Fruit fly (Drosophila melanogaster) whole organism, embryonic: Measurements from ENCODE around the gene CG14182.

Experiments used
- Asciz ChIP-seq: fragments of 200-800 bp; sonication (Bioruptor generic); optimal IDR thresholded peaks from 2 replicates; lab custom pipeline; 2017; ENCODE audit warnings: missing biosample characterization, mild to moderate bottlenecking, missing genetic modification characterization, missing genetic modification reagents
- BEAF-32 ChIP-seq: fragments of 200-800 bp; sonication (Bioruptor generic); optimal IDR thresholded peaks from 3 replicates; lab custom pipeline; 2017; ENCODE audit warnings: missing biosample characterization, missing genetic modification characterization, mild to moderate bottlenecking, moderate library complexity, missing genetic modification reagents
- C15 ChIP-seq: fragments of 200-800 bp; sonication (Bioruptor generic); IDR thresholded peaks from 3 replicates; pipeline ENCODE4 v1.3.6; 2022; ENCODE audit warnings: missing biosample characterization, missing genetic modification characterization
- CG11723 ChIP-seq: fragments of 200-800 bp; sonication (Bioruptor generic); optimal IDR thresholded peaks from 2 replicates; lab custom pipeline; 2017; ENCODE audit warnings: missing biosample characterization, mild to moderate bottlenecking, missing genetic modification characterization
- CG13123 ChIP-seq: fragments of 200-800 bp; sonication (Bioruptor generic); optimal IDR thresholded peaks from 2 replicates; lab custom pipeline; 2016; ENCODE audit warnings: missing biosample characterization, missing genetic modification characterization
- CG14014 ChIP-seq: fragments of 200-800 bp; sonication (Bioruptor generic); IDR thresholded peaks from 2 replicates; pipeline ENCODE4 v1.3.6; 2022; ENCODE audit warnings: missing biosample characterization, missing genetic modification characterization
- CG14860 ChIP-seq: fragments of 200-800 bp; sonication (Bioruptor generic); IDR thresholded peaks from 3 replicates; pipeline ENCODE4 v1.3.6; 2022; ENCODE audit warnings: missing biosample characterization, missing genetic modification characterization; ENCODE audit not compliant: partially characterized antibody
- CG15269 ChIP-seq: fragments of 200-800 bp; sonication (Bioruptor generic); optimal IDR thresholded peaks from 2 replicates; lab custom pipeline; 2018; ENCODE audit warnings: missing biosample characterization, mild to moderate bottlenecking, missing genetic modification characterization, moderate library complexity
- CG17612 ChIP-seq: fragments of 200-800 bp; sonication (Bioruptor generic); IDR thresholded peaks from 2 replicates; pipeline ENCODE4 v1.3.6; 2022; ENCODE audit warnings: missing biosample characterization, missing genetic modification characterization
- CG18619 ChIP-seq: fragments of 200-800 bp; sonication (Bioruptor generic); optimal IDR thresholded peaks from 3 replicates; lab custom pipeline; 2017; ENCODE audit warnings: missing biosample characterization, mild to moderate bottlenecking, missing genetic modification characterization
- CG2120 ChIP-seq: fragments of 200-800 bp; sonication (Bioruptor generic); optimal IDR thresholded peaks from 3 replicates; lab custom pipeline; 2016; ENCODE audit warnings: missing biosample characterization, missing genetic modification characterization
- CG2875 ChIP-seq: fragments of 200-800 bp; sonication (Bioruptor generic); optimal IDR thresholded peaks from 2 replicates; lab custom pipeline; 2017; ENCODE audit warnings: missing biosample characterization, mild to moderate bottlenecking, missing genetic modification characterization, missing genetic modification reagents
- CG31365 ChIP-seq: fragments of 200-800 bp; sonication (Bioruptor generic); optimal IDR thresholded peaks from 2 replicates; lab custom pipeline; 2018; ENCODE audit warnings: missing biosample characterization, mild to moderate bottlenecking, missing genetic modification characterization
- CG32767 ChIP-seq: fragments of 200-800 bp; sonication (Bioruptor generic); IDR thresholded peaks from 2 replicates; pipeline ENCODE4 v1.3.6; 2022; ENCODE audit warnings: missing biosample characterization, missing genetic modification characterization
- CG5180 ChIP-seq: fragments of 200-800 bp; sonication (Bioruptor generic); optimal IDR thresholded peaks from 3 replicates; lab custom pipeline; 2017; ENCODE audit warnings: missing biosample characterization, missing genetic modification characterization, mild to moderate bottlenecking, moderate library complexity, missing genetic modification reagents
- CG6765 ChIP-seq: fragments of 200-800 bp; sonication (Bioruptor generic); optimal IDR thresholded peaks from 3 replicates; lab custom pipeline; 2017; ENCODE audit warnings: missing biosample characterization, mild to moderate bottlenecking, missing genetic modification characterization
- CG8290 ChIP-seq, 3 experiments: fragments of 200-800 bp; sonication (Bioruptor generic); optimal IDR thresholded peaks; 2 replicates each; lab custom pipeline; 2016 to 2019; ENCODE audit warnings: missing biosample characterization in 3 of 3, missing genetic modification characterization in 3 of 3, mild to moderate bottlenecking in 2 of 3, moderate library complexity in 1 of 3
- CG8944 ChIP-seq: fragments of 200-800 bp; sonication (Bioruptor generic); optimal IDR thresholded peaks from 3 replicates; lab custom pipeline; 2016; ENCODE audit warnings: missing biosample characterization, missing genetic modification characterization
- CHES-1-like ChIP-seq: fragments of 200-800 bp; sonication (Bioruptor generic); optimal IDR thresholded peaks from 2 replicates; lab custom pipeline; 2016; ENCODE audit warnings: missing biosample characterization, missing genetic modification characterization
- Dp ChIP-seq: fragments of 200-800 bp; sonication (Bioruptor generic); optimal IDR thresholded peaks from 2 replicates; lab custom pipeline; 2018; ENCODE audit warnings: missing biosample characterization, mild to moderate bottlenecking, missing genetic modification characterization, moderate library complexity
- H2.0 ChIP-seq: fragments of 200-800 bp; sonication (Bioruptor generic); IDR thresholded peaks from 2 replicates; pipeline ENCODE4 v1.3.6; 2022; ENCODE audit warnings: missing biosample characterization, missing genetic modification characterization
- Med ChIP-seq: fragments of 200-800 bp; sonication (Bioruptor generic); peaks from one replicate; lab custom pipeline; 2016; ENCODE audit warnings: missing biosample characterization, missing genetic modification characterization, mild to moderate bottlenecking, inconsistent platforms, moderate library complexity
- Nf-YC ChIP-seq: fragments of 200-800 bp; optimal IDR thresholded peaks from 3 replicates; lab custom pipeline; 2019; ENCODE audit warnings: missing biosample characterization, mild to moderate bottlenecking, missing genetic modification characterization, moderate library complexity
- Sin3A ChIP-seq: fragments of >200 bp; optimal IDR thresholded peaks from 2 replicates; lab custom pipeline; 2018
- Spps ChIP-seq: fragments of 200-800 bp; sonication (Bioruptor generic); optimal IDR thresholded peaks from 2 replicates; lab custom pipeline; 2018; ENCODE audit warnings: missing biosample characterization, mild to moderate bottlenecking, missing genetic modification characterization
- Sry-δ ChIP-seq: fragments of 200-800 bp; sonication (Bioruptor generic); optimal IDR thresholded peaks from 2 replicates; lab custom pipeline; 2016; ENCODE audit warnings: missing biosample characterization, missing genetic modification characterization
- ab ChIP-seq: fragments of 200-800 bp; sonication (Bioruptor generic); optimal IDR thresholded peaks from 2 replicates; lab custom pipeline; 2016; ENCODE audit warnings: missing biosample characterization, missing genetic modification characterization
- ash1 ChIP-seq: fragments of 200-800 bp; sonication (Bioruptor generic); optimal IDR thresholded peaks from 2 replicates; lab custom pipeline; 2018; ENCODE audit warnings: missing biosample characterization, mild to moderate bottlenecking, missing genetic modification characterization
- chif ChIP-seq, 2 experiments: fragments of 200-800 bp; sonication (Bioruptor generic); optimal IDR thresholded peaks; 3 replicates each; lab custom pipeline; 2016; ENCODE audit warnings: missing biosample characterization in 2 of 2, missing genetic modification characterization in 2 of 2
- ci ChIP-seq: fragments of 200-800 bp; sonication (Bioruptor generic); IDR thresholded peaks from 3 replicates; pipeline ENCODE4 v1.3.6; 2022; ENCODE audit warnings: missing biosample characterization, missing genetic modification characterization
- croc ChIP-seq: fragments of 200-800 bp; sonication (Bioruptor generic); conservative IDR thresholded peaks from 3 replicates; pipeline ENCODE4 v1.3.6; 2022; ENCODE audit warnings: missing biosample characterization, missing genetic modification characterization
- ind ChIP-seq: fragments of 200-800 bp; sonication (Bioruptor generic); optimal IDR thresholded peaks from 3 replicates; lab custom pipeline; 2016; ENCODE audit warnings: missing biosample characterization, missing genetic modification characterization
- lab ChIP-seq: fragments of 200-800 bp; sonication (Bioruptor generic); optimal IDR thresholded peaks from 3 replicates; lab custom pipeline; 2017; ENCODE audit warnings: missing biosample characterization, missing genetic modification characterization, mild to moderate bottlenecking, moderate library complexity, missing genetic modification reagents
- mam ChIP-seq: fragments of 200-800 bp; sonication (Bioruptor generic); optimal IDR thresholded peaks from 3 replicates; lab custom pipeline; 2016; ENCODE audit warnings: missing biosample characterization, missing genetic modification characterization
- nau ChIP-seq: fragments of 200-800 bp; sonication (Bioruptor generic); optimal IDR thresholded peaks from 3 replicates; lab custom pipeline; 2017; ENCODE audit warnings: missing biosample characterization, mild to moderate bottlenecking, missing genetic modification characterization, missing genetic modification reagents
- otp ChIP-seq: fragments of 200-800 bp; sonication (Bioruptor generic); IDR thresholded peaks from 3 replicates; pipeline ENCODE4, ENCODE4 v1.3.6; 2022; ENCODE audit warnings: missing biosample characterization, missing genetic modification characterization
- psq ChIP-seq: fragments of 200-800 bp; sonication (Bioruptor generic); optimal IDR thresholded peaks from 2 replicates; lab custom pipeline; 2017; ENCODE audit warnings: missing biosample characterization, missing genetic modification characterization
- sd ChIP-seq: fragments of 200-800 bp; sonication (Bioruptor generic); optimal IDR thresholded peaks from 3 replicates; lab custom pipeline; 2018; ENCODE audit warnings: missing biosample characterization, mild to moderate bottlenecking, missing genetic modification characterization, moderate library complexity
- stwl ChIP-seq: fragments of 200-800 bp; sonication (Bioruptor generic); optimal IDR thresholded peaks from 3 replicates; lab custom pipeline; 2018; ENCODE audit warnings: missing biosample characterization, mild to moderate bottlenecking, missing genetic modification characterization, moderate library complexity
- trem ChIP-seq: fragments of 200-800 bp; optimal IDR thresholded peaks from 3 replicates; lab custom pipeline; 2019; ENCODE audit warnings: missing biosample characterization, mild to moderate bottlenecking, missing genetic modification characterization, moderate library complexity
- tx ChIP-seq: fragments of 200-800 bp; sonication (Bioruptor generic); optimal IDR thresholded peaks from 2 replicates; lab custom pipeline; 2016; ENCODE audit warnings: missing biosample characterization, missing genetic modification characterization
- unc-4 ChIP-seq: fragments of 200-800 bp; sonication (Bioruptor generic); IDR thresholded peaks from 2 replicates; pipeline ENCODE4 v1.3.6; 2022; ENCODE audit warnings: missing biosample characterization, missing genetic modification characterization; ENCODE audit not compliant: partially characterized antibody
- zen2 ChIP-seq: fragments of 200-800 bp; sonication (Bioruptor generic); IDR thresholded peaks from 3 replicates; pipeline ENCODE4 v1.3.6; 2022; ENCODE audit warnings: missing biosample characterization, missing genetic modification characterization; ENCODE audit not compliant: partially characterized antibody

Gene CG14182

DNA sequence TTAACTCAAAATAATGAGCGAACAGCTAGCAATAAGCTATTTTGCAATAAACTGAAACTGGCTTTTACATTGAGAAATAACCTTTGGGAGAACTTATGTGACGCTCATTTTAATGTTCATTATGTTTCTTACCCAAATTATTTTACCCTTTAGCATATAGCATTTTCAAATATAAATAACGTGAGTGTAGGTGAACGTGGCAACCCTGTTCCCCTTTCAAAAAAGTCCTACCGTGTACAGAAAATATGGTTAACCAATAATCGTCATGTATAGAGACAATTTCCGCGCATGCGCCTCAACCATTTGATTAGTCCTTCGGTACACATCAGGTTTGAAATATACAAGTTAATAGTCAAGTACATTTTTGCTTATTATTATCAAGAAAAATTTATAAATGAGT is 14.4 kb upstream of the CG14182 start (continued):
- TF ChIP-seq CG31365 (tag; lab: Kevin White, UChicago) (no peak), CG18619 (GFP tag; lab: Kevin White, UChicago) (no peak), Spps (no peak), CG14014 (GFP tag; lab: Robert Waterston, UW) (no peak), CG8290 (GFP tag; optimal IDR thresholded peaks at IDR 0.05; lab: Kevin White, UChicago) (no peak), CG8290 (tag; optimal IDR thresholded peaks at IDR 0.05; lab: Kevin White, UChicago) (peak in 1 of 2 experiments; percentile 27), Sin3A (lab: Kevin White, UChicago) (no peak), Dp (GFP tag; lab: Kevin White, UChicago) (no peak), ci (no peak), ab (GFP tag; lab: Kevin White, UChicago) (no peak), CHES-1-like (GFP tag; lab: Kevin White, UChicago) (no peak), CG2875 (GFP tag; lab: Kevin White, UChicago) (no peak), ind (GFP tag; lab: Kevin White, UChicago) (no peak), Sry-δ (GFP tag; lab: Kevin White, UChicago) (no peak), mam (no peak), CG14860 (GFP tag; lab: Robert Waterston, UW) (no peak), croc (no peak), CG15269 (tag; lab: Kevin White, UChicago) (no peak), trem (tag; lab: Kevin White, UChicago) (no peak), CG17612 (GFP tag; lab: Robert Waterston, UW) (no peak), H2.0 (GFP tag; lab: Robert Waterston, UW) (no peak), unc-4 (GFP tag; lab: Robert Waterston, UW) (no peak), CG11723 (GFP tag; lab: Kevin White, UChicago) (no peak), stwl (tag; lab: Kevin White, UChicago) (peak; percentile 35), Asciz (no peak), CG13123 (GFP tag; lab: Kevin White, UChicago) (no peak), BEAF-32 (GFP tag; lab: Kevin White, UChicago) (no peak), nau (GFP tag; lab: Kevin White, UChicago) (no peak), CG8944 (no peak), chif (GFP tag; optimal IDR thresholded peaks at IDR 0.05; lab: Kevin White, UChicago) (no peak), CG5180 (GFP tag; lab: Kevin White, UChicago) (no peak), Med (peak; percentile 50), CG6765 (GFP tag; lab: Kevin White, UChicago) (no peak), lab (GFP tag; lab: Kevin White, UChicago) (no peak), C15 (GFP tag; lab: Robert Waterston, UW) (no peak), zen2 (GFP tag; lab: Robert Waterston, UW) (no peak), psq (GFP tag; lab: Kevin White, UChicago) (no peak), Nf-YC (tag; lab: Kevin White, UChicago) (peak; percentile 61), CG32767 (GFP tag; lab: Robert Waterston, UW) (peak; percentile 77), CG2120 (GFP tag; lab: Kevin White, UChicago) (no peak), otp (no peak), tx (no peak), sd (tag; lab: Kevin White, UChicago) (no peak), ash1 (GFP tag; lab: Kevin White, UChicago) (no peak)
